Worm (Caenorhabditis elegans): Measurements from ENCODE around the gene Y116F11B.14.

Y116F11B.14 gene

ce11 chrV:19909435-19909834, 10.2 kb downstream of the Y116F11B.14 start:
- peak; percentile 3 for TF ChIP-seq ceh-28 (tag; optimal IDR thresholded peaks at IDR 0.05)

ce11 chrV:19915973-19916605, 16.8 kb downstream of the Y116F11B.14 start, which contains the start of the genes chk-2 and Y60A3A.19:
chk-2 (minus strand) TSS chrV:19916023.
Y60A3A.19 (plus strand) TSS chrV:19916555.
- no peak for TF ChIP-seq unc-130 (GFP tag; optimal IDR thresholded peaks at IDR 0.05)
- peak; percentile 41 for TF ChIP-seq F49E8.2 (tag; optimal IDR thresholded peaks at IDR 0.05; ENCODE audit: borderline replicate concordance)

ce11 chrV:19922613-19923012, 23.3 kb downstream of the Y116F11B.14 start, which contains the start of gene Y60A3A.16:
Y60A3A.16 (minus strand) TSS chrV:19922713.
- TF ChIP-seq aha-1 (tag) (peak; percentile 54), mep-1 (tag; optimal IDR thresholded peaks at IDR 0.05) (no peak), unc-62 (GFP tag; optimal IDR thresholded peaks at IDR 0.05 in 1 of 2) (peak in 1 of 2 experiments; percentile 33), unc-62 (tag; optimal IDR thresholded peaks at IDR 0.05) (no peak), nhr-28 (tag; optimal IDR thresholded peaks at IDR 0.05) (no peak), hlh-11 (tag; optimal IDR thresholded peaks at IDR 0.05) (no peak), ama-1 (optimal IDR thresholded peaks at IDR 0.05) (no peak), pqm-1 (tag; optimal IDR thresholded peaks at IDR 0.05) (no peak)

ce11 chrV:19923924-19924323, 24.7 kb downstream of the Y116F11B.14 start, which contains the start of gene skr-4:
skr-4 (plus strand) TSS chrV:19924224.
- TF ChIP-seq nhr-11 (tag; optimal IDR thresholded peaks at IDR 0.05), result no peak
- TF ChIP-seq ama-1 (optimal IDR thresholded peaks at IDR 0.05), result no peak
- no peak for TF ChIP-seq mdt-29 (GFP tag; IDR thresholded peaks at IDR 0.05)
- no peak for TF ChIP-seq pha-4 (GFP tag; IDR thresholded peaks at IDR 0.05)
- TF ChIP-seq pha-4 (tag; optimal IDR thresholded peaks at IDR 0.05), result no peak
- no peak for TF ChIP-seq lin-38 (GFP tag; IDR thresholded peaks at IDR 0.05)
- no peak for TF ChIP-seq madf-9 (GFP tag; conservative IDR thresholded peaks at IDR 0.05)
- TF ChIP-seq saeg-2 (GFP tag; IDR thresholded peaks at IDR 0.05), result no peak
- TF ChIP-seq daf-12 (tag; optimal IDR thresholded peaks at IDR 0.05), result no peak
- TF ChIP-seq ztf-7 (tag; optimal IDR thresholded peaks at IDR 0.05), result no peak
- TF ChIP-seq pqm-1 (tag; optimal IDR thresholded peaks at IDR 0.05), result peak; percentile 3
- no peak for TF ChIP-seq mes-2 (tag; optimal IDR thresholded peaks at IDR 0.05; ENCODE audit: poor library complexity, severe bottlenecking)
- TF ChIP-seq daf-16 (GFP tag; optimal IDR thresholded peaks at IDR 0.05), result no peak
- TF ChIP-seq daf-16 (tag; optimal IDR thresholded peaks at IDR 0.05), result peak; percentile 51
- no peak for TF ChIP-seq mep-1 (tag; optimal IDR thresholded peaks at IDR 0.05)

- TF ChIP-seq lsy-2 (tag; optimal IDR thresholded peaks at IDR 0.05), result no peak
- no peak for TF ChIP-seq nhr-41 (GFP tag; IDR thresholded peaks at IDR 0.05)
- TF ChIP-seq ceh-44 (GFP tag; IDR thresholded peaks at IDR 0.05), result no peak
- no peak for TF ChIP-seq ces-1 (GFP tag; optimal IDR thresholded peaks at IDR 0.05)
- no peak for TF ChIP-seq lin-29 (GFP tag; IDR thresholded peaks at IDR 0.05)
- TF ChIP-seq mdl-1 (tag; optimal IDR thresholded peaks at IDR 0.05), result no peak
- TF ChIP-seq arid-1 (GFP tag; conservative IDR thresholded peaks at IDR 0.05), result no peak
- no peak for TF ChIP-seq Y5F2A.4 (GFP tag; optimal IDR thresholded peaks at IDR 0.05)
- no peak for TF ChIP-seq lin-15B (tag; optimal IDR thresholded peaks at IDR 0.05)
- TF ChIP-seq ama-1 (optimal IDR thresholded peaks at IDR 0.05), result no peak
- TF ChIP-seq snpc-4 (tag; optimal IDR thresholded peaks at IDR 0.05), result no peak
- TF ChIP-seq pqm-1 (tag; optimal IDR thresholded peaks at IDR 0.05), result no peak
- TF ChIP-seq R02D3.7 (tag; optimal IDR thresholded peaks at IDR 0.05), result no peak
Observed at ce11 chrV:19934223-19934622, 35.0 kb downstream of the Y116F11B.14 start, which contains the start of gene algn-7. algn-7 (minus strand) TSS chrV:19934323.

Measured in whole organism, L4 larva.